Fruit fly (Drosophila melanogaster) whole organism, adult: ENCODE measurements around the gene CG32320.

Source experiments
- CG5204 ChIP-seq: fragments of 200-800 bp; sonication (Bioruptor generic); optimal IDR thresholded peaks from 2 replicates; lab custom pipeline; 2016; ENCODE audit warnings: missing biosample characterization, missing genetic modification characterization
- CG7101 ChIP-seq: fragments of 200-800 bp; sonication (Bioruptor generic); optimal IDR thresholded peaks from 2 replicates; lab custom pipeline; 2018; ENCODE audit warnings: missing biosample characterization, mild to moderate bottlenecking, missing genetic modification characterization, moderate library complexity
- kay ChIP-seq: fragments of 200-800 bp; sonication (Bioruptor generic); peaks from one replicate; lab custom pipeline; 2016; ENCODE audit warnings: missing biosample characterization, missing genetic modification characterization, borderline replicate concordance

- no peak for TF ChIP-seq CG5204 (GFP tag; lab: Kevin White, UChicago)
- TF ChIP-seq kay, result no peak
- no peak for TF ChIP-seq CG7101
Observed at dm6 chr3L:1418821-1419220, 20.4 kb downstream of the CG32320 start.
